Worm (Caenorhabditis elegans) whole organism, early embryonic: Measurements from ENCODE around the gene mogs-1.

Source experiments
- B0310.2 ChIP-seq: sonication (generic microtip); optimal IDR thresholded peaks from 2 replicates; lab custom pipeline; 2016; ENCODE audit warnings: mild to moderate bottlenecking, missing genetic modification characterization, missing compliant biosample characterization
- F13C5.2 ChIP-seq: sonication (generic microtip); optimal IDR thresholded peaks from 2 replicates; lab custom pipeline; 2017; ENCODE audit warnings: mild to moderate bottlenecking, missing genetic modification characterization, inconsistent platforms, missing compliant biosample characterization
- aly-1 ChIP-seq: sonication (generic microtip); optimal IDR thresholded peaks from 2 replicates; lab custom pipeline; 2016; ENCODE audit warnings: missing genetic modification characterization, missing compliant biosample characterization
- ama-1 ChIP-seq: fragments of 150-350 bp; optimal IDR thresholded peaks from 2 replicates; lab custom pipeline; 2014
- ceh-13 ChIP-seq: fragments of 200-800 bp; sonication (Bioruptor generic); optimal IDR thresholded peaks from 2 replicates; lab custom pipeline; 2018; ENCODE audit warnings: mild to moderate bottlenecking, missing genetic modification characterization, missing compliant biosample characterization
- ceh-36 ChIP-seq: sonication (generic microtip); optimal IDR thresholded peaks from 2 replicates; lab custom pipeline; 2016; ENCODE audit warnings: missing genetic modification characterization, inconsistent platforms, missing compliant biosample characterization
- ets-7 ChIP-seq: sonication (generic microtip); optimal IDR thresholded peaks from 2 replicates; lab custom pipeline; 2016; ENCODE audit warnings: missing genotype, missing genetic modification characterization, missing compliant biosample characterization
- hmbx-1 ChIP-seq: sonication (generic microtip); optimal IDR thresholded peaks from 2 replicates; lab custom pipeline; 2016; ENCODE audit warnings: mild to moderate bottlenecking, missing genetic modification characterization, missing compliant biosample characterization
- hmg-4 ChIP-seq: fragments of 200-800 bp; sonication (Bioruptor generic); optimal IDR thresholded peaks from 2 replicates; lab custom pipeline; 2018; ENCODE audit warnings: mild to moderate bottlenecking, missing genetic modification characterization, missing compliant biosample characterization
- hnd-1 ChIP-seq: sonication (generic microtip); optimal IDR thresholded peaks from 2 replicates; lab custom pipeline; 2016; ENCODE audit warnings: missing genetic modification characterization, missing compliant biosample characterization
- pes-1 ChIP-seq: fragments of 200-800 bp; sonication (Bioruptor generic); IDR thresholded peaks from 2 replicates; pipeline ENCODE4 v1.3.6; 2022; ENCODE audit warnings: missing genetic modification reagents, missing genetic modification characterization, missing compliant biosample characterization
- scrt-1 ChIP-seq: fragments of 200-800 bp; sonication (Bioruptor generic); IDR thresholded peaks from 2 replicates; pipeline ENCODE4 v1.3.6; 2022; ENCODE audit warnings: missing genetic modification characterization, missing compliant biosample characterization
- sea-1 ChIP-seq: fragments of 200-800 bp; sonication (Bioruptor generic); conservative IDR thresholded peaks from 2 replicates; pipeline ENCODE4 v1.3.6; 2022; ENCODE audit warnings: missing genetic modification characterization, missing compliant biosample characterization
- tbx-11 ChIP-seq: fragments of 200-800 bp; sonication (Bioruptor generic); IDR thresholded peaks from 2 replicates; pipeline ENCODE4 v1.3.6; 2022; ENCODE audit warnings: missing genetic modification characterization, missing compliant biosample characterization
- tbx-37 ChIP-seq: fragments of 200-800 bp; sonication (Bioruptor generic); conservative IDR thresholded peaks from 2 replicates; pipeline ENCODE4 v1.3.6; 2022; ENCODE audit warnings: missing genetic modification reagents, missing genetic modification characterization, missing compliant biosample characterization
- tra-4 ChIP-seq: sonication (generic microtip); optimal IDR thresholded peaks from 2 replicates; lab custom pipeline; 2017; ENCODE audit warnings: missing genetic modification characterization, missing compliant biosample characterization

The mogs-1 gene

ce11 chrIV:10971636-10972199 lies 50.0 kb downstream of the mogs-1 start:
- no peak for TF ChIP-seq tbx-11 (GFP tag; lab: Robert Waterston, UW)
- TF ChIP-seq ceh-36 (tag; lab: Kevin White, UChicago): no peak
- TF ChIP-seq ceh-13 (GFP tag; lab: Kevin White, UChicago): no peak
- no peak for TF ChIP-seq hmbx-1 (tag; lab: Kevin White, UChicago)
- no peak for TF ChIP-seq hmg-4 (GFP tag; lab: Kevin White, UChicago)
- TF ChIP-seq hnd-1: no peak
- no peak for TF ChIP-seq tbx-37 (GFP tag; lab: Robert Waterston, UW)
- TF ChIP-seq F13C5.2 (tag; lab: Kevin White, UChicago): no peak
- TF ChIP-seq pes-1 (GFP tag; lab: Robert Waterston, UW): no peak
- no peak for TF ChIP-seq tra-4 (tag; lab: Kevin White, UChicago)
- no peak for TF ChIP-seq B0310.2 (tag; lab: Kevin White, UChicago)
- no peak for TF ChIP-seq aly-1 (tag; lab: Kevin White, UChicago)
- TF ChIP-seq ets-7 (tag; lab: Kevin White, UChicago): no peak
- TF ChIP-seq ama-1 (lab: Kevin White, UChicago): no peak
- TF ChIP-seq sea-1 (GFP tag; lab: Robert Waterston, UW): no peak
- no peak for TF ChIP-seq scrt-1 (GFP tag; lab: Robert Waterston, UW)

- TF ChIP-seq hmbx-1 (tag; lab: Kevin White, UChicago) (no peak), tbx-11 (GFP tag; lab: Robert Waterston, UW) (no peak)
These were observed 51.0 kb downstream of the mogs-1 start for ce11 chrIV:10970767-10971166.

- no peak for TF ChIP-seq ceh-13 (GFP tag; lab: Kevin White, UChicago)
- no peak for TF ChIP-seq B0310.2 (tag; lab: Kevin White, UChicago)
- no peak for TF ChIP-seq tbx-11 (GFP tag; lab: Robert Waterston, UW)
- TF ChIP-seq ama-1 (lab: Kevin White, UChicago): no peak
- TF ChIP-seq hmbx-1 (tag; lab: Kevin White, UChicago): no peak
- TF ChIP-seq scrt-1 (GFP tag; lab: Robert Waterston, UW): no peak
- no peak for TF ChIP-seq ceh-36 (tag; lab: Kevin White, UChicago)
- TF ChIP-seq tbx-37 (GFP tag; lab: Robert Waterston, UW): no peak
- TF ChIP-seq hnd-1: no peak
- TF ChIP-seq aly-1 (tag; lab: Kevin White, UChicago): no peak
- TF ChIP-seq sea-1 (GFP tag; lab: Robert Waterston, UW): no peak
- no peak for TF ChIP-seq F13C5.2 (tag; lab: Kevin White, UChicago)
These were observed 51.4 kb downstream of the mogs-1 start for ce11 chrIV:10970333-10970732.

ce11 chrIV:10966359-10966758 lies 55.4 kb downstream of the mogs-1 start, which contains the start of the genes aqp-3 and Y69E1A.8:
TSS of gene aqp-3 (minus strand) at chrIV:10966459.
TSS of gene Y69E1A.8 (plus strand) at chrIV:10966604.
- TF ChIP-seq hmbx-1 (tag; lab: Kevin White, UChicago) (no peak), aly-1 (tag; lab: Kevin White, UChicago) (no peak), B0310.2 (tag; lab: Kevin White, UChicago) (no peak), ets-7 (tag; lab: Kevin White, UChicago) (no peak), sea-1 (GFP tag; lab: Robert Waterston, UW) (no peak)
